Worm (Caenorhabditis elegans): ENCODE data around the gene akt-1.

- no peak for TF ChIP-seq lsy-2 (tag; optimal IDR thresholded peaks at IDR 0.05)
- no peak for TF ChIP-seq gmeb-1 (tag; optimal IDR thresholded peaks at IDR 0.05)
- no peak for TF ChIP-seq dmd-4 (tag; optimal IDR thresholded peaks at IDR 0.05)
- TF ChIP-seq unc-39 (tag; optimal IDR thresholded peaks at IDR 0.05): no peak
Measured at ce11 chrV:10237959-10238444, 10.7 kb upstream of the akt-1 start.

Data from whole organism, L2 larva.